Fruit fly (Drosophila melanogaster) whole organism, embryonic: Measurements from ENCODE around the gene slmo.

Source experiments
- Bgb ChIP-seq: fragments of 200-800 bp; sonication (Bioruptor generic); IDR thresholded peaks from 2 replicates; pipeline ENCODE4 v1.3.6; 2022; ENCODE audit warnings: missing biosample characterization, missing genetic modification characterization; ENCODE audit not compliant: partially characterized antibody
- CG1024 ChIP-seq: fragments of 200-800 bp; sonication (Bioruptor generic); IDR thresholded peaks from 2 replicates; pipeline ENCODE4 v1.3.6; 2022; ENCODE audit warnings: missing biosample characterization, missing genetic modification characterization
- CG10274 ChIP-seq: fragments of 200-800 bp; sonication (Bioruptor generic); optimal IDR thresholded peaks from 3 replicates; lab custom pipeline; 2017; ENCODE audit warnings: missing biosample characterization, mild to moderate bottlenecking, missing genetic modification characterization
- CG10366 ChIP-seq: fragments of 200-800 bp; sonication (Bioruptor generic); IDR thresholded peaks from 2 replicates; pipeline ENCODE4 v1.3.6; 2022; ENCODE audit warnings: missing biosample characterization, missing genetic modification characterization
- CG10543 ChIP-seq: fragments of 200-800 bp; sonication (Bioruptor generic); optimal IDR thresholded peaks from 3 replicates; lab custom pipeline; 2017; ENCODE audit warnings: missing biosample characterization, mild to moderate bottlenecking, missing genetic modification characterization, moderate library complexity
- CG11456 ChIP-seq: fragments of 200-800 bp; sonication (Bioruptor generic); IDR thresholded peaks from 3 replicates; pipeline ENCODE4 v1.3.6; 2022; ENCODE audit warnings: missing biosample characterization, missing genetic modification characterization
- CG11560 ChIP-seq: fragments of 200-800 bp; sonication (Bioruptor generic); IDR thresholded peaks from 3 replicates; pipeline ENCODE4 v1.3.6; 2022; ENCODE audit warnings: missing biosample characterization, missing genetic modification characterization
- CG13123 ChIP-seq: fragments of 200-800 bp; sonication (Bioruptor generic); optimal IDR thresholded peaks from 2 replicates; lab custom pipeline; 2016; ENCODE audit warnings: missing biosample characterization, missing genetic modification characterization
- CG13296 ChIP-seq: fragments of 200-800 bp; sonication (Bioruptor generic); optimal IDR thresholded peaks from 3 replicates; lab custom pipeline; 2018; ENCODE audit warnings: missing biosample characterization, mild to moderate bottlenecking, missing genetic modification characterization
- CG13424 ChIP-seq: fragments of 200-800 bp; sonication (Bioruptor generic); optimal IDR thresholded peaks from 2 replicates; lab custom pipeline; 2019; ENCODE audit warnings: missing biosample characterization, mild to moderate bottlenecking, missing genetic modification characterization, moderate library complexity
- CG16813 ChIP-seq: fragments of 200-800 bp; sonication (Bioruptor generic); IDR thresholded peaks from 3 replicates; pipeline ENCODE4 v1.3.6; 2022; ENCODE audit warnings: missing biosample characterization, missing genetic modification characterization; ENCODE audit not compliant: partially characterized antibody
- CG17385 ChIP-seq: fragments of 200-800 bp; sonication (Bioruptor generic); optimal IDR thresholded peaks from 3 replicates; lab custom pipeline; 2018; ENCODE audit warnings: missing biosample characterization, mild to moderate bottlenecking, missing genetic modification characterization
- CG1832 ChIP-seq: fragments of 200-800 bp; sonication (Bioruptor generic); optimal IDR thresholded peaks from 2 replicates; lab custom pipeline; 2017; ENCODE audit warnings: missing biosample characterization, mild to moderate bottlenecking, missing genetic modification characterization, inconsistent platforms
- CG2678 ChIP-seq: fragments of 200-800 bp; sonication (Bioruptor generic); optimal IDR thresholded peaks from 3 replicates; lab custom pipeline; 2019; ENCODE audit warnings: missing biosample characterization, mild to moderate bottlenecking, missing genetic modification characterization, moderate library complexity
- CG33557 ChIP-seq: fragments of 200-800 bp; sonication (Bioruptor generic); optimal IDR thresholded peaks from 2 replicates; lab custom pipeline; 2019; ENCODE audit warnings: missing biosample characterization, mild to moderate bottlenecking, missing genetic modification characterization, moderate library complexity
- CG43689 ChIP-seq: fragments of 200-800 bp; sonication (Bioruptor generic); IDR thresholded peaks from 2 replicates; pipeline ENCODE4 v1.3.6; 2022; ENCODE audit warnings: missing biosample characterization, missing genetic modification characterization
- CG4707 ChIP-seq: fragments of 200-800 bp; sonication (Bioruptor generic); optimal IDR thresholded peaks from 2 replicates; lab custom pipeline; 2018; ENCODE audit warnings: missing biosample characterization, mild to moderate bottlenecking, missing genetic modification characterization, moderate library complexity
- CoRest ChIP-seq: fragments of 200-800 bp; sonication (Bioruptor generic); optimal IDR thresholded peaks from 3 replicates; lab custom pipeline; 2018; ENCODE audit warnings: missing biosample characterization, mild to moderate bottlenecking, missing genetic modification characterization, moderate library complexity
- Dbx ChIP-seq: fragments of 200-800 bp; sonication (Bioruptor generic); IDR thresholded peaks from 3 replicates; pipeline ENCODE4 v1.3.6; 2022; ENCODE audit warnings: missing biosample characterization, missing genetic modification characterization
- ERR ChIP-seq: fragments of 200-800 bp; sonication (Bioruptor generic); optimal IDR thresholded peaks from 2 replicates; lab custom pipeline; 2016; ENCODE audit warnings: missing biosample characterization, missing genetic modification characterization
- Fer2 ChIP-seq: fragments of 200-800 bp; sonication (Bioruptor generic); optimal IDR thresholded peaks from 2 replicates; lab custom pipeline; 2018; ENCODE audit warnings: missing biosample characterization, mild to moderate bottlenecking, missing genetic modification characterization, moderate library complexity
- Gsc ChIP-seq: fragments of 200-800 bp; sonication (Bioruptor generic); IDR thresholded peaks from 2 replicates; pipeline ENCODE4 v1.3.6; 2022; ENCODE audit warnings: missing biosample characterization, missing genetic modification characterization
- Kr ChIP-seq: fragments of 200-800 bp; sonication (Bioruptor generic); optimal IDR thresholded peaks from 2 replicates; lab custom pipeline; 2017; ENCODE audit warnings: missing biosample characterization, mild to moderate bottlenecking, missing genetic modification characterization
- MBD-R2 ChIP-seq: fragments of 200-800 bp; sonication (Bioruptor generic); IDR thresholded peaks from 2 replicates; pipeline ENCODE4 v1.3.6; 2022; ENCODE audit warnings: missing biosample characterization, missing genetic modification characterization
- Mes4 ChIP-seq: fragments of 200-800 bp; sonication (Bioruptor generic); optimal IDR thresholded peaks from 2 replicates; lab custom pipeline; 2016; ENCODE audit warnings: missing biosample characterization, missing genetic modification characterization
- Nf-YB ChIP-seq: fragments of 200-800 bp; sonication (Bioruptor generic); optimal IDR thresholded peaks from 3 replicates; lab custom pipeline; 2019; ENCODE audit warnings: missing biosample characterization, mild to moderate bottlenecking, missing genetic modification characterization, moderate library complexity
- Ravus ChIP-seq: fragments of 200-800 bp; sonication (Bioruptor generic); IDR thresholded peaks from 2 replicates; pipeline ENCODE4 v1.3.6; 2022; ENCODE audit warnings: missing biosample characterization, missing genetic modification characterization
- Scr ChIP-seq: fragments of 200-800 bp; sonication (Bioruptor generic); IDR thresholded peaks from 2 replicates; pipeline ENCODE4 v1.3.6; 2022; ENCODE audit warnings: missing biosample characterization, missing genetic modification characterization; ENCODE audit not compliant: partially characterized antibody
- Six4 ChIP-seq: fragments of 200-800 bp; sonication (Bioruptor generic); optimal IDR thresholded peaks from 2 replicates; lab custom pipeline; 2016; ENCODE audit warnings: missing biosample characterization, missing genetic modification characterization
- Spps ChIP-seq: fragments of 200-800 bp; sonication (Bioruptor generic); optimal IDR thresholded peaks from 2 replicates; lab custom pipeline; 2018; ENCODE audit warnings: missing biosample characterization, mild to moderate bottlenecking, missing genetic modification characterization
- Usf ChIP-seq: fragments of 200-800 bp; sonication (Bioruptor generic); optimal IDR thresholded peaks from 2 replicates; lab custom pipeline; 2017; ENCODE audit warnings: missing genotype, missing biosample characterization, missing genetic modification characterization
- aop ChIP-seq: fragments of 200-800 bp; sonication (Bioruptor generic); IDR thresholded peaks from 2 replicates; pipeline ENCODE4 v1.3.6; 2022; ENCODE audit warnings: missing biosample characterization, missing genetic modification characterization
- crc ChIP-seq: fragments of 200-800 bp; sonication (Bioruptor generic); optimal IDR thresholded peaks from 2 replicates; lab custom pipeline; 2016; ENCODE audit warnings: missing biosample characterization, missing genetic modification characterization
- dan ChIP-seq: fragments of 200-800 bp; sonication (Bioruptor generic); IDR thresholded peaks from 2 replicates; pipeline ENCODE4 v1.3.6; 2022; ENCODE audit warnings: missing biosample characterization, missing genetic modification characterization
- ems ChIP-seq: fragments of 200-800 bp; sonication (Bioruptor generic); optimal IDR thresholded peaks from 3 replicates; lab custom pipeline; 2016; ENCODE audit warnings: missing biosample characterization, missing genetic modification characterization
- esg ChIP-seq: fragments of 200-800 bp; sonication (Bioruptor generic); conservative IDR thresholded peaks from 2 replicates; pipeline ENCODE4 v1.3.6; 2022; ENCODE audit warnings: missing biosample characterization, missing genetic modification characterization
- fd3F ChIP-seq: fragments of 200-800 bp; sonication (Bioruptor generic); optimal IDR thresholded peaks from 2 replicates; lab custom pipeline; 2018; ENCODE audit warnings: missing biosample characterization, mild to moderate bottlenecking, missing genetic modification characterization, moderate library complexity
- gce ChIP-seq: fragments of 200-800 bp; sonication (Bioruptor generic); IDR thresholded peaks from 3 replicates; pipeline ENCODE4 v1.3.6; 2022; ENCODE audit warnings: missing biosample characterization, missing genetic modification characterization
- grau ChIP-seq: fragments of 200-800 bp; optimal IDR thresholded peaks from 3 replicates; lab custom pipeline; 2019; ENCODE audit warnings: missing biosample characterization, mild to moderate bottlenecking, missing genetic modification characterization, moderate library complexity
- hb ChIP-seq: fragments of 200-800 bp; sonication (Bioruptor generic); IDR thresholded peaks from 3 replicates; pipeline ENCODE4 v1.3.6; 2022; ENCODE audit warnings: missing biosample characterization, missing genetic modification characterization; ENCODE audit not compliant: partially characterized antibody
- insv ChIP-seq, 2 experiments: fragments of 200-800 bp; sonication (Bioruptor generic); optimal IDR thresholded peaks; 3 replicates each; lab custom pipeline; 2016 to 2018; ENCODE audit warnings: missing biosample characterization in 2 of 2, missing genetic modification characterization in 2 of 2
- lilli ChIP-seq: fragments of 200-800 bp; sonication (Bioruptor generic); optimal IDR thresholded peaks from 3 replicates; lab custom pipeline; 2016; ENCODE audit warnings: missing biosample characterization, missing genetic modification characterization
- odd ChIP-seq: fragments of 200-800 bp; sonication (Bioruptor generic); optimal IDR thresholded peaks from 2 replicates; lab custom pipeline; 2017; ENCODE audit warnings: missing biosample characterization, mild to moderate bottlenecking, missing genetic modification characterization
- psq ChIP-seq: fragments of 200-800 bp; sonication (Bioruptor generic); optimal IDR thresholded peaks from 2 replicates; lab custom pipeline; 2017; ENCODE audit warnings: missing biosample characterization, missing genetic modification characterization
- so ChIP-seq: fragments of 200-800 bp; sonication (Bioruptor generic); IDR thresholded peaks from 3 replicates; pipeline ENCODE4 v1.3.6; 2022; ENCODE audit warnings: missing biosample characterization, missing genetic modification characterization
- sqz ChIP-seq: fragments of 200-800 bp; sonication (Bioruptor generic); optimal IDR thresholded peaks from 3 replicates; lab custom pipeline; 2018; ENCODE audit warnings: missing biosample characterization, mild to moderate bottlenecking, missing genetic modification characterization
- sr ChIP-seq: fragments of 200-800 bp; sonication (Bioruptor generic); IDR thresholded peaks from 3 replicates; pipeline ENCODE4 v1.3.6; 2022; ENCODE audit warnings: missing biosample characterization, missing genetic modification characterization
- tio ChIP-seq: fragments of 200-800 bp; sonication (Bioruptor generic); optimal IDR thresholded peaks from 2 replicates; lab custom pipeline; 2017; ENCODE audit warnings: missing biosample characterization, missing genetic modification characterization, inconsistent platforms
- tna ChIP-seq: fragments of 200-800 bp; sonication (Bioruptor generic); IDR thresholded peaks from 2 replicates; pipeline ENCODE4 v1.3.6; 2022; ENCODE audit warnings: missing biosample characterization, missing genetic modification characterization; ENCODE audit not compliant: partially characterized antibody
- usp ChIP-seq: fragments of >200 bp; optimal IDR thresholded peaks from 2 replicates; lab custom pipeline; 2017; ENCODE audit warnings: missing biosample characterization, missing genetic modification characterization
- z ChIP-seq: fragments of 200-800 bp; sonication (Bioruptor generic); IDR thresholded peaks from 3 replicates; pipeline ENCODE4 v1.3.6; 2022; ENCODE audit warnings: missing biosample characterization, missing genetic modification characterization
- zfh1 ChIP-seq: fragments of 200-800 bp; sonication (Bioruptor generic); IDR thresholded peaks from 3 replicates; pipeline ENCODE4 v1.3.6; 2022; ENCODE audit warnings: missing biosample characterization, missing genetic modification characterization

The slmo gene

dm6 chr2L:6028712-6029111 is 19.8 kb downstream of the slmo start (continued):
- TF ChIP-seq esg (GFP tag; lab: Robert Waterston, UW): peak; percentile 34; the same call in 1 of the 2 replicates
- no peak for TF ChIP-seq CG43689 (GFP tag; lab: Robert Waterston, UW)
- no peak for TF ChIP-seq Ravus (GFP tag; lab: Robert Waterston, UW)
- no peak for TF ChIP-seq tio
- no peak for TF ChIP-seq grau (tag; lab: Kevin White, UChicago)
- no peak for TF ChIP-seq insv (GFP tag; optimal IDR thresholded peaks at IDR 0.05; lab: Kevin White, UChicago)
- TF ChIP-seq psq (GFP tag; lab: Kevin White, UChicago): no peak
- no peak for TF ChIP-seq ERR (GFP tag; lab: Kevin White, UChicago)
- no peak for TF ChIP-seq CG11560 (tag; lab: Robert Waterston, UW)
- TF ChIP-seq CG13296 (GFP tag; lab: Kevin White, UChicago): no peak
- TF ChIP-seq hb (GFP tag; lab: Robert Waterston, UW): no peak
- no peak for TF ChIP-seq z (GFP tag; lab: Robert Waterston, UW)
- no peak for TF ChIP-seq dan
- TF ChIP-seq CG10274 (GFP tag; lab: Kevin White, UChicago): no peak
- TF ChIP-seq usp (GFP tag; lab: Kevin White, UChicago): no peak
- TF ChIP-seq odd (GFP tag; lab: Kevin White, UChicago): no peak
- no peak for TF ChIP-seq crc
- TF ChIP-seq CoRest (tag; lab: Kevin White, UChicago): no peak
- TF ChIP-seq CG1832: no peak
- no peak for TF ChIP-seq Bgb (GFP tag; lab: Robert Waterston, UW)
- no peak for TF ChIP-seq CG4707 (GFP tag; lab: Kevin White, UChicago)
- no peak for TF ChIP-seq lilli
- TF ChIP-seq CG10543: no peak
- TF ChIP-seq fd3F (GFP tag; lab: Kevin White, UChicago): no peak
- no peak for TF ChIP-seq sr (GFP tag; lab: Robert Waterston, UW)
- TF ChIP-seq CG13123 (GFP tag; lab: Kevin White, UChicago): no peak
- TF ChIP-seq CG13424 (tag; lab: Kevin White, UChicago): no peak
- TF ChIP-seq ems (GFP tag; lab: Kevin White, UChicago): no peak
- no peak for TF ChIP-seq Kr
- TF ChIP-seq CG17385 (GFP tag; lab: Kevin White, UChicago): no peak
- TF ChIP-seq Spps: no peak
- TF ChIP-seq Six4 (GFP tag; lab: Kevin White, UChicago): no peak
- no peak for TF ChIP-seq Gsc (GFP tag; lab: Robert Waterston, UW)
- TF ChIP-seq CG33557 (GFP tag; lab: Kevin White, UChicago): no peak
- TF ChIP-seq Usf: no peak
- TF ChIP-seq Mes4 (GFP tag; lab: Kevin White, UChicago): no peak
- TF ChIP-seq CG16813 (GFP tag; lab: Robert Waterston, UW): no peak
- no peak for TF ChIP-seq CG11456 (GFP tag; lab: Robert Waterston, UW)
- no peak for TF ChIP-seq so (GFP tag; lab: Robert Waterston, UW)
- TF ChIP-seq CG10366: peak; percentile 32; the same call in 1 of the 2 replicates
- no peak for TF ChIP-seq aop
- no peak for TF ChIP-seq Dbx (GFP tag; lab: Robert Waterston, UW)
- no peak for TF ChIP-seq sqz (GFP tag; lab: Kevin White, UChicago)
- no peak for TF ChIP-seq tna (GFP tag; lab: Robert Waterston, UW)
- TF ChIP-seq Scr (GFP tag; lab: Robert Waterston, UW): no peak
- TF ChIP-seq MBD-R2 (GFP tag; lab: Robert Waterston, UW): no peak; the same call in 1 of the 2 replicates
- no peak for TF ChIP-seq CG1024 (GFP tag; lab: Robert Waterston, UW)
- TF ChIP-seq zfh1 (GFP tag; lab: Robert Waterston, UW): peak; percentile 37; the same call in 1 of the 3 replicates
- TF ChIP-seq CG2678: no peak
- no peak for TF ChIP-seq Fer2
- no peak for TF ChIP-seq gce (GFP tag; lab: Robert Waterston, UW)
- TF ChIP-seq Nf-YB (GFP tag; lab: Kevin White, UChicago): no peak
